Fruit fly (Drosophila melanogaster) whole organism, adult: ENCODE measurements around the gene CG11768.

Experiments used
- CG11617 ChIP-seq: fragments of 200-800 bp; sonication (Bioruptor generic); optimal IDR thresholded peaks from 2 replicates; lab custom pipeline; 2017; ENCODE audit warnings: mild to moderate bottlenecking, missing biosample characterization, missing genetic modification reagents, missing genetic modification characterization
- CG12768 ChIP-seq: fragments of 200-800 bp; sonication (Bioruptor generic); optimal IDR thresholded peaks from 2 replicates; lab custom pipeline; 2017; ENCODE audit warnings: missing biosample characterization, missing genetic modification characterization, mild to moderate bottlenecking, moderate library complexity, missing genetic modification reagents
- CG14711 ChIP-seq: fragments of 200-800 bp; sonication (Bioruptor generic); optimal IDR thresholded peaks from 2 replicates; lab custom pipeline; 2018; ENCODE audit warnings: missing biosample characterization, mild to moderate bottlenecking, missing genetic modification characterization, moderate library complexity
- CG1620 ChIP-seq: fragments of 200-800 bp; sonication (Bioruptor generic); optimal IDR thresholded peaks from 2 replicates; lab custom pipeline; 2016; ENCODE audit warnings: missing biosample characterization, missing genetic modification characterization
- CG33017 ChIP-seq: fragments of 200-800 bp; sonication (Bioruptor generic); optimal IDR thresholded peaks from 2 replicates; lab custom pipeline; 2018; ENCODE audit warnings: missing biosample characterization, mild to moderate bottlenecking, missing genetic modification characterization, moderate library complexity
- CG5204 ChIP-seq: fragments of 200-800 bp; sonication (Bioruptor generic); optimal IDR thresholded peaks from 2 replicates; lab custom pipeline; 2016; ENCODE audit warnings: missing biosample characterization, missing genetic modification characterization
- CG7045 ChIP-seq: fragments of 200-800 bp; sonication (Bioruptor generic); optimal IDR thresholded peaks from 2 replicates; lab custom pipeline; 2017; ENCODE audit warnings: missing biosample characterization, mild to moderate bottlenecking, missing genetic modification characterization
- CG7101 ChIP-seq: fragments of 200-800 bp; sonication (Bioruptor generic); optimal IDR thresholded peaks from 2 replicates; lab custom pipeline; 2018; ENCODE audit warnings: missing biosample characterization, mild to moderate bottlenecking, missing genetic modification characterization, moderate library complexity
- Clk ChIP-seq: fragments of 200-800 bp; sonication (Bioruptor generic); optimal IDR thresholded peaks from 2 replicates; lab custom pipeline; 2017; ENCODE audit warnings: missing biosample characterization, missing genetic modification characterization
- Crg-1 ChIP-seq: fragments of 200-800 bp; sonication (Bioruptor generic); optimal IDR thresholded peaks from 2 replicates; lab custom pipeline; 2016; ENCODE audit warnings: missing biosample characterization, missing genetic modification characterization
- Hr96 ChIP-seq: fragments of 200-800 bp; sonication (Bioruptor generic); optimal IDR thresholded peaks from 2 replicates; lab custom pipeline; 2016; ENCODE audit warnings: missing biosample characterization, missing genetic modification characterization
- Mnt ChIP-seq: fragments of 200-800 bp; sonication (Bioruptor generic); optimal IDR thresholded peaks from 2 replicates; lab custom pipeline; 2016; ENCODE audit warnings: missing biosample characterization, mild to moderate bottlenecking, missing genetic modification characterization
- bab1 ChIP-seq: fragments of 200-800 bp; sonication (Bioruptor generic); optimal IDR thresholded peaks from 3 replicates; lab custom pipeline; 2019; ENCODE audit warnings: missing biosample characterization, mild to moderate bottlenecking, missing genetic modification characterization, moderate library complexity
- cic ChIP-seq: fragments of 200-800 bp; sonication (Bioruptor generic); optimal IDR thresholded peaks from 2 replicates; lab custom pipeline; 2017; ENCODE audit warnings: missing biosample characterization, mild to moderate bottlenecking, missing genetic modification characterization, moderate library complexity
- cnc ChIP-seq, 2 experiments: fragments of >200 bp; optimal IDR thresholded peaks; 2 replicates each; lab custom pipeline; 2017
- kay ChIP-seq: fragments of 200-800 bp; sonication (Bioruptor generic); peaks from one replicate; lab custom pipeline; 2016; ENCODE audit warnings: missing biosample characterization, missing genetic modification characterization, borderline replicate concordance
- ovo ChIP-seq: fragments of 200-800 bp; sonication (Bioruptor generic); optimal IDR thresholded peaks from 2 replicates; lab custom pipeline; 2016; ENCODE audit warnings: missing biosample characterization, missing genetic modification characterization
- pad ChIP-seq: fragments of 200-800 bp; sonication (Bioruptor generic); optimal IDR thresholded peaks from 3 replicates; lab custom pipeline; 2017; ENCODE audit warnings: missing biosample characterization, missing genetic modification characterization, mild to moderate bottlenecking, moderate library complexity, missing genetic modification reagents
- tj ChIP-seq: fragments of 200-800 bp; sonication (Bioruptor generic); optimal IDR thresholded peaks from 3 replicates; lab custom pipeline; 2017; ENCODE audit warnings: missing biosample characterization, mild to moderate bottlenecking, missing genetic modification characterization, moderate library complexity
- toe ChIP-seq: fragments of 200-800 bp; sonication (Bioruptor generic); optimal IDR thresholded peaks from 2 replicates; lab custom pipeline; 2016; ENCODE audit warnings: missing biosample characterization, missing genetic modification characterization

CG11768 gene

DNA sequence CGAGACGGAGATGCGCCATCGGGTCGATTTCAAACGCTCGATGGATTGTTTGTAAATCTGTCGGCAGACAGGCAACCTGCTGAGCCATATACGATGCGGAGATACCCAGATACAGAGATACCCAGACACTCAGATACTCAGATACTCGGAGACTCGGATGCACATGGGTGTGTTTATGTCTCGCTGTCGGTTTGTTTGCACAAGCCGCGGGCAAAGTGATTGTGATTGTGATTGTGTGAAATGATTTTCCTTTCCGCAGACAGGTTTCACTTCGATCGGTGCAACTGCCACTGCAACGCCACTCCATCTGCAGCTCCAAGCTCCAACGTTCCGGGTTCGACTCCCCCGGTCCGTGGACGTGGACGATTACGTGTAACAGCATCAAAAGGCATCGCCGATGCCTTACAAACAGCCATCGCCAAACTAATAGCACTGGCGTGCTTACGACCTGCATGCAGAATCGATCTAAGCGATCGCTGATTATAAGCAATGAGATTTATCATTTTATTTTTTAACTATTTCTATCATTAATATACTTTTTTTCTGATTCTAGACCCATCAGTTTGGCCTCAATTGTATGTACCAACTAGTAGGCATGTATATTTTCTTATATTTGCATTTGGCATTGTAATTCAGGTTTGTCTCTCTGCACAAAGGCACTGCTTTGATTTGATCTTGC, 20.9 kb upstream of the CG11768 start:
- TF ChIP-seq CG14711 (no peak), CG1620 (GFP tag; lab: Kevin White, UChicago) (no peak), toe (no peak)

DNA sequence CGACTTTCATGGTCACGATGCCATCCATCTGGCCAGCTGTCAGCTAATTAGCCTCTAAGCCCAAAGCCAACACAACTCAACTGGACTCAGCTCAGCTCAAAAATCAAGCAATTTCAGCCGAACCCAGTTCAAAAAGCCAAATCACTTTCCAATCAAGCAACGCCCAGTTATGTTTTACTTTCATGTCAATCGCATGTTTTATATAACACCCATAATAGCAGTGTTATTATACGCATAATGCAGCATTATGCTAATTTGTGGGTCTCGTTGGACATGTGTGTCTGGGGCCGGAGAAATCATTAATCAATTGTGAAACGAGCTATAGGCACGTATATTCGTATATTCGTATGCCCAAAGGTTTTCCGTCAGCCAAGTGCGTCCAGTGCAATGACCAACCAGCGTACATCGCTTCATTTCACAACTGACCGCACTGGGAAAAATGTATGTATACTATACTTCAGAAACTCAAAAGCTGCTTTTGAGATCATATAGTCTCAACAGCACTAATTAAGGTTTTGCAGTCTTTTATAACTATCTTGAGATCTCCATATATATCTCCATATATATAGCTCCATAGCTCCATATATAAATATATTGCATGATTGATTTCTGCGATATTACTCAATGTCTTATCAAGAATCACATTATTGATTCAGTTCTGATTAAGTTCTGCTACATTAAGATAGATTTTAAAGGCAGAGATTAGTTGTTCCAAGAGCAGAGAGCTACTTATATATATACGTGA, 19.7 kb upstream of the CG11768 start:
- TF ChIP-seq CG5204: no peak
- no peak for TF ChIP-seq Mnt
- TF ChIP-seq pad (GFP tag; lab: Kevin White, UChicago): no peak

- TF ChIP-seq tj (GFP tag; lab: Kevin White, UChicago): no peak
- TF ChIP-seq cnc (optimal IDR thresholded peaks at IDR 0.05; lab: Kevin White, UChicago): no peak
- no peak for TF ChIP-seq CG5204
- TF ChIP-seq CG33017 (tag; lab: Kevin White, UChicago): no peak
- no peak for TF ChIP-seq CG7045 (GFP tag; lab: Kevin White, UChicago)
- TF ChIP-seq Hr96 (GFP tag; lab: Kevin White, UChicago): no peak
- TF ChIP-seq CG7101: no peak
- TF ChIP-seq Mnt: no peak
- TF ChIP-seq CG1620 (GFP tag; lab: Kevin White, UChicago): no peak
- TF ChIP-seq CG12768: no peak
- TF ChIP-seq kay: no peak
- no peak for TF ChIP-seq ovo
- no peak for TF ChIP-seq toe
- TF ChIP-seq cic (GFP tag; lab: Kevin White, UChicago): no peak
- TF ChIP-seq bab1 (GFP tag; lab: Kevin White, UChicago): no peak
These were observed 17.5 kb upstream of the CG11768 start for dm6 chr3R:8785451-8785850.

dm6 chr3R:8784788-8785187, 16.8 kb upstream of the CG11768 start:
- no peak for TF ChIP-seq tj (GFP tag; lab: Kevin White, UChicago)
- TF ChIP-seq CG33017 (tag; lab: Kevin White, UChicago): no peak
- TF ChIP-seq Crg-1 (GFP tag; lab: Kevin White, UChicago): no peak
- TF ChIP-seq CG5204: no peak
- TF ChIP-seq Clk (GFP tag; lab: Kevin White, UChicago): no peak
- no peak for TF ChIP-seq CG12768
- TF ChIP-seq CG14711: no peak
- TF ChIP-seq CG1620 (GFP tag; lab: Kevin White, UChicago): no peak
- no peak for TF ChIP-seq Mnt
- TF ChIP-seq CG7045 (GFP tag; lab: Kevin White, UChicago): no peak
- no peak for TF ChIP-seq cic (GFP tag; lab: Kevin White, UChicago)
- TF ChIP-seq CG7101: no peak

DNA sequence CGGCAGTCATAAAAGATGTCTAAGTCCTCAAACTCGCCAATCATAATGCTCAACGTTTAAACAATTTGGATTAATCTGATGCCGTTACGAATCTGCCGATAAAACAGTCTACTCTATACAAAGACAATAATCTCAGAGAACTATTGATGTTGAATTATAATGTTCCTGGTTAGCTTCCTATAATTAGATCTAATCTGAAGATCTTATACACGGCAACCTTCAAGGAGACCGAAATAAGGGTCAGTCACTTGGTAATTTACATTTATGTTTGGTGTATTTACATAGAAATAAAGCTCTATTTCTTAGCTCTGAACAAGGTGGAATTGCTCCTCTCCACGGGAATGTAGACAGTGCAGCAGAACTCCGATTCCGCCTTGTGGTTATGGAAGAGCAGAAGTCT, 12.7 kb upstream of the CG11768 start, which contains the start of gene CG33189:
Gene CG33189 (minus strand): TSS at position 101 of the 400 bp plus-strand sequence.
- no peak for TF ChIP-seq tj (GFP tag; lab: Kevin White, UChicago)
- TF ChIP-seq pad (GFP tag; lab: Kevin White, UChicago): no peak
- TF ChIP-seq ovo: no peak
- no peak for TF ChIP-seq bab1 (GFP tag; lab: Kevin White, UChicago)
- TF ChIP-seq CG7101: no peak
- TF ChIP-seq CG7045 (GFP tag; lab: Kevin White, UChicago): no peak
- no peak for TF ChIP-seq Mnt
- no peak for TF ChIP-seq CG11617 (GFP tag; lab: Kevin White, UChicago)
- TF ChIP-seq CG5204: no peak
- TF ChIP-seq CG33017 (tag; lab: Kevin White, UChicago): no peak

DNA sequence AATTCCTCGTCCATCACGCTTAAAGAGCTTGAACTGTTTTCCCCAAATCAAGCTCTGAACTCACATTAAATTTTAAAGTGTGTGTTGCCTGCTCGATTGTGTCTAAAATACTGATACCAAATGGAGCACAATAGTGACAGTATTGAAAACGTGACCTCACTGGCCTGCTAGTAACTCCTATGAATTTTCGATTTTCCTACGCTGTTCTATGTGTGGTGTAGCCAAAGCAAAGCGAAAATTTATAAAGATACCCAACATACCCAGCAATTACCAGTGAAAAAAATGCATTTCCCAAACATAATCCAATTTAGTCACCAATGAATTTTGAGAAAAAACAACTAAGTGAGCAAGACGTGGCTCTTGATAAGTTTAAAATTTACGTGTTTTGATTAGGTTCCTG, 11.8 kb upstream of the CG11768 start, which contains the start of gene CG33191:
Gene CG33191 (minus strand): TSS at position 101 of the 400 bp plus-strand sequence.
- TF ChIP-seq Hr96 (GFP tag; lab: Kevin White, UChicago) (no peak), CG14711 (no peak), toe (no peak), CG7045 (GFP tag; lab: Kevin White, UChicago) (no peak)

- TF ChIP-seq kay (peak; percentile 86), ovo (no peak)
These were observed 5.1 kb upstream of the CG11768 start, which contains the start of gene CG34301 for dm6 chr3R:8773135-8773534. TSS of gene CG34301 (plus strand) at chr3R:8773435.

DNA sequence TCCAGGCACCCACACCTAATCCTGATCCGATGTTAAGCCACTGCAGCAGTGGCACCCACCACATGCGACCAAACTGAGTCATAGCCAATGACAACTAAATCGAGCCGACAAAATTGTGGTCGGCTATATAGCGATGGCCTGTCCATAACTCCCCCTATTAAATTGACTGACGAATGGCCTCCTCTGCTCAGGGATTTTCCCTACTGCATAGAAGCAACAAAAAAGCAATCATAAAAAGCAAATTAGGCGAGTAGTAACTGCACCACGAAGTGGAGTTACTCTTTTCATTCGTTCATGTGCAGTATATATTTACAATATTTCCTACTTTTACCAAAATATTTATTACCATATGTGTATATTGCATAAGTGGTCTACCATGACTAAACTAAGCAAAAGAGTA, 4.6 kb upstream of the CG11768 start, which contains the start of gene CG13318:
Gene CG13318 (minus strand): TSS at position 101 of the 400 bp plus-strand sequence.
- no peak for TF ChIP-seq Crg-1 (GFP tag; lab: Kevin White, UChicago)
- no peak for TF ChIP-seq pad (GFP tag; lab: Kevin White, UChicago)
- no peak for TF ChIP-seq CG12768
- TF ChIP-seq CG1620 (GFP tag; lab: Kevin White, UChicago): no peak
- no peak for TF ChIP-seq bab1 (GFP tag; lab: Kevin White, UChicago)
- TF ChIP-seq kay: no peak
- TF ChIP-seq CG5204: no peak
- no peak for TF ChIP-seq ovo
- no peak for TF ChIP-seq CG7045 (GFP tag; lab: Kevin White, UChicago)
- TF ChIP-seq Hr96 (GFP tag; lab: Kevin White, UChicago): no peak
- no peak for TF ChIP-seq Clk (GFP tag; lab: Kevin White, UChicago)
- TF ChIP-seq CG7101: no peak
- no peak for TF ChIP-seq CG11617 (GFP tag; lab: Kevin White, UChicago)
- no peak for TF ChIP-seq toe
- no peak for TF ChIP-seq CG14711
- no peak for TF ChIP-seq cic (GFP tag; lab: Kevin White, UChicago)
- TF ChIP-seq Mnt: no peak
- no peak for TF ChIP-seq CG33017 (tag; lab: Kevin White, UChicago)
- TF ChIP-seq tj (GFP tag; lab: Kevin White, UChicago): no peak
- TF ChIP-seq cnc (optimal IDR thresholded peaks at IDR 0.05; lab: Kevin White, UChicago): no peak
